Worm (Caenorhabditis elegans): ENCODE measurements around the gene ced-4.

Gene ced-4

ce11 chrIII:4819843-4820242 is 32.3 kb upstream of the ced-4 start, which contains the start of gene F26A1.7:
F26A1.7 (minus strand) TSS chrIII:4819943.
- TF ChIP-seq mml-1 (tag; optimal IDR thresholded peaks at IDR 0.05) (no peak), ceh-82 (tag; optimal IDR thresholded peaks at IDR 0.05) (no peak), nhr-28 (tag; optimal IDR thresholded peaks at IDR 0.05) (no peak), mdl-1 (tag; optimal IDR thresholded peaks at IDR 0.05) (no peak), ceh-28 (tag; optimal IDR thresholded peaks at IDR 0.05) (no peak), elt-3 (tag; optimal IDR thresholded peaks at IDR 0.05) (no peak), fkh-2 (tag; optimal IDR thresholded peaks at IDR 0.05) (no peak), nhr-237 (tag; optimal IDR thresholded peaks at IDR 0.05) (no peak), fkh-10 (GFP tag; optimal IDR thresholded peaks at IDR 0.05) (no peak), ZK546.5 (tag; optimal IDR thresholded peaks at IDR 0.05) (no peak), jun-1 (tag; optimal IDR thresholded peaks at IDR 0.05) (no peak), lin-39 (tag; optimal IDR thresholded peaks at IDR 0.05) (no peak), ama-1 (optimal IDR thresholded peaks at IDR 0.05) (no peak), nhr-77 (tag; optimal IDR thresholded peaks at IDR 0.05) (no peak), elt-1 (tag; optimal IDR thresholded peaks at IDR 0.05) (no peak), lsy-12 (tag; optimal IDR thresholded peaks at IDR 0.05) (no peak), aly-2 (tag; optimal IDR thresholded peaks at IDR 0.05) (no peak), eor-1 (tag; optimal IDR thresholded peaks at IDR 0.05) (no peak)

DNA sequence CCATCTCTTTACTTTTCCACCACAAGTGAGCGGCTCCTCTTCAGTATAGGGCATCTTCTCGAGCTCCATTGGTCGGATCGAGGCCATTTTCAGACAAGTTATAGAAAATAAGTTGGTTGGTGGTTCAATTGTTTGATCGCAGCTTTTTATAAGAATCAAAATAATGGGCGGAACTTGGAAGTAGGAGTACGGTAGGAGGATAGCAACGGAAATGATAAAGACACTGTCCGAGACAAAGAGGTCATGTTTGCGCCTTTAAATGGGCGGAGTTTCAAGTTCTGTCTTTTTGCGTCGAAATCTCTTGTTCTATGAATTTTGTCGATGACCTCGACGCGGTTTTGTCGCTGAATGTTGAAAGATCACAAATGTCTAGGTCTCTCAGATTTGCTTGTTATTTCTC is 30.0 kb upstream of the ced-4 start, which contains the start of gene F26A1.8:
TSS of gene F26A1.8 (minus strand) at position 101 of the 400 bp plus-strand sequence.
- TF ChIP-seq nhr-77 (tag; optimal IDR thresholded peaks at IDR 0.05) (no peak), nhr-28 (tag; optimal IDR thresholded peaks at IDR 0.05) (no peak), jun-1 (tag; optimal IDR thresholded peaks at IDR 0.05) (no peak), nhr-11 (tag; optimal IDR thresholded peaks at IDR 0.05) (no peak), tbx-2 (tag; optimal IDR thresholded peaks at IDR 0.05) (no peak), ceh-16 (tag; optimal IDR thresholded peaks at IDR 0.05) (no peak), nhr-12 (tag; optimal IDR thresholded peaks at IDR 0.05) (no peak), unc-39 (tag; optimal IDR thresholded peaks at IDR 0.05) (no peak), nhr-67 (tag; optimal IDR thresholded peaks at IDR 0.05) (no peak)

DNA sequence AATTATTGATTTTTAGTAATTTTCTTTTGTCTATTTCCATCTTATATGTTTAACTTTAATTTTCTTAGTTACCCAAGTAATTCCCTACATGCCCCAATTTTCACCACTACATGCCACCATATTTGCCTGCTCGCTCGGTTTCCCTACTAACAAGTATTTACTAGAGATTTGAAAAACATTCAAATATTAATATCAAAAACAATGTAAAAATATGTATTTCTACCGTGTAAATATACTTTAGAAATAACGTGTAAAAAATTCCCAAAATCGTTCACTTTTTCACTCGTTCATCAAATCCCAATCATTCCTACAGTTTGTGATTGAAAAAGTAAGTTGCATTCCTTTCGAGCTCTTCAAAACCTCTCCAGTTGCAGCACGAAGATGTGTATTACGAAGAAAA is 25.5 kb upstream of the ced-4 start, which contains the start of gene F26A1.3:
TSS of gene F26A1.3 (plus strand) at position 301 of the 400 bp plus-strand sequence.
- no peak for TF ChIP-seq fos-1 (tag; optimal IDR thresholded peaks at IDR 0.05)
- TF ChIP-seq nhr-237 (tag; optimal IDR thresholded peaks at IDR 0.05), result no peak
- no peak for TF ChIP-seq lin-39 (tag; optimal IDR thresholded peaks at IDR 0.05)
- TF ChIP-seq jun-1 (tag; optimal IDR thresholded peaks at IDR 0.05), result no peak
- TF ChIP-seq nfya-1 (tag; optimal IDR thresholded peaks at IDR 0.05; ENCODE audit: insufficient read depth), result no peak
- no peak for TF ChIP-seq nhr-25 (tag; optimal IDR thresholded peaks at IDR 0.05)
- no peak for TF ChIP-seq elt-2 (tag; optimal IDR thresholded peaks at IDR 0.05)
- TF ChIP-seq nhr-12 (tag; optimal IDR thresholded peaks at IDR 0.05), result no peak
- no peak for TF ChIP-seq nhr-28 (tag; optimal IDR thresholded peaks at IDR 0.05)
- TF ChIP-seq skn-1 (tag; optimal IDR thresholded peaks at IDR 0.05), result no peak
- TF ChIP-seq ztf-4 (tag; optimal IDR thresholded peaks at IDR 0.05), result no peak
- no peak for TF ChIP-seq fkh-2 (tag; optimal IDR thresholded peaks at IDR 0.05)
- no peak for TF ChIP-seq snpc-4 (tag; optimal IDR thresholded peaks at IDR 0.05)
- no peak for TF ChIP-seq fkh-10 (GFP tag; optimal IDR thresholded peaks at IDR 0.05)
- TF ChIP-seq pha-4 (tag; optimal IDR thresholded peaks at IDR 0.05), result no peak
- no peak for TF ChIP-seq lsy-12 (tag; optimal IDR thresholded peaks at IDR 0.05)
- TF ChIP-seq ama-1 (optimal IDR thresholded peaks at IDR 0.05), result no peak
- TF ChIP-seq sea-2 (GFP tag; optimal IDR thresholded peaks at IDR 0.05), result no peak

ce11 chrIII:4829440-4829839 is 22.7 kb upstream of the ced-4 start, which contains the start of gene F26A1.9:
F26A1.9 (minus strand) TSS chrIII:4829540.
- no peak for TF ChIP-seq nhr-23 (tag; optimal IDR thresholded peaks at IDR 0.05)
- no peak for TF ChIP-seq nhr-67 (tag; optimal IDR thresholded peaks at IDR 0.05)
- no peak for TF ChIP-seq fos-1 (tag; optimal IDR thresholded peaks at IDR 0.05)
- TF ChIP-seq ztf-4 (tag; optimal IDR thresholded peaks at IDR 0.05), result no peak
- no peak for TF ChIP-seq pha-4 (tag; optimal IDR thresholded peaks at IDR 0.05)
- no peak for TF ChIP-seq unc-39 (tag; optimal IDR thresholded peaks at IDR 0.05)
- no peak for TF ChIP-seq nhr-237 (tag; optimal IDR thresholded peaks at IDR 0.05)
- no peak for TF ChIP-seq ama-1 (optimal IDR thresholded peaks at IDR 0.05)
- no peak for TF ChIP-seq pqm-1 (tag; optimal IDR thresholded peaks at IDR 0.05)
- no peak for TF ChIP-seq nhr-76 (tag; optimal IDR thresholded peaks at IDR 0.05)

Measured in whole organism, L3 larva.